Worm (Caenorhabditis elegans) whole organism, young adult: ENCODE results near the gene Y7A9D.1.

Source experiments
- C17E4.6 ChIP-seq: fragments of 200-800 bp; sonication (Bioruptor generic); IDR thresholded peaks from 2 replicates; pipeline ENCODE4 v1.3.6; 2022; ENCODE audit warnings: missing genetic modification reagents, missing genetic modification characterization, missing compliant biosample characterization
- F22D6.2 ChIP-seq: sonication (generic microtip); optimal IDR thresholded peaks from 2 replicates; lab custom pipeline; 2016; ENCODE audit warnings: mild to moderate bottlenecking, missing genetic modification characterization, missing compliant biosample characterization
- ceh-58 ChIP-seq: fragments of 200-800 bp; sonication (Bioruptor generic); IDR thresholded peaks from 2 replicates; pipeline ENCODE4 v1.3.6; 2022; ENCODE audit warnings: missing genetic modification characterization, missing compliant biosample characterization
- lsl-1 ChIP-seq: fragments of 200-800 bp; sonication (Bioruptor generic); optimal IDR thresholded peaks from 2 replicates; lab custom pipeline; 2018; ENCODE audit warnings: mild to moderate bottlenecking, missing genetic modification characterization, moderate library complexity, missing compliant biosample characterization
- nfya-1 ChIP-seq: sonication (generic microtip); optimal IDR thresholded peaks from 2 replicates; lab custom pipeline; 2017; ENCODE audit warnings: antibody characterized with exemption, missing compliant biosample characterization, missing genetic modification characterization, borderline replicate concordance; ENCODE audit not compliant: insufficient read depth
- somi-1 ChIP-seq: fragments of 200-800 bp; sonication (Bioruptor generic); optimal IDR thresholded peaks from 2 replicates; lab custom pipeline; 2018; ENCODE audit warnings: mild to moderate bottlenecking, missing genetic modification characterization, missing compliant biosample characterization
- ztf-25 ChIP-seq: fragments of 200-800 bp; sonication (Bioruptor generic); IDR thresholded peaks from 2 replicates; pipeline ENCODE4 v1.3.6; 2022; ENCODE audit warnings: missing genetic modification reagents, missing genetic modification characterization, missing compliant biosample characterization

ce11 chrIV:16335037-16335436 is 47.0 kb downstream of the Y7A9D.1 start, which contains the start of gene srz-38:
- TF ChIP-seq somi-1 (GFP tag; lab: Kevin White, UChicago) (no peak), ceh-58 (GFP tag; lab: Robert Waterston, UW) (no peak), nfya-1 (tag; lab: Kevin White, UChicago) (no peak), F22D6.2 (tag; lab: Kevin White, UChicago) (no peak), lsl-1 (GFP tag; lab: Kevin White, UChicago) (no peak), ztf-25 (GFP tag; lab: Robert Waterston, UW) (no peak), C17E4.6 (GFP tag; lab: Robert Waterston, UW) (no peak)
